Fruit fly (Drosophila melanogaster) whole organism, embryonic: ENCODE data around the gene CG13893.

Source experiments
- Atf6 ChIP-seq: fragments of 200-800 bp; sonication (Bioruptor generic); IDR thresholded peaks from 2 replicates; pipeline ENCODE4 v1.3.6; 2022; ENCODE audit warnings: missing biosample characterization, missing genetic modification characterization
- B-H1 ChIP-seq: fragments of 200-800 bp; sonication (Bioruptor generic); IDR thresholded peaks from 3 replicates; pipeline ENCODE4 v1.3.6; 2022; ENCODE audit warnings: missing biosample characterization, missing genetic modification characterization
- C15 ChIP-seq: fragments of 200-800 bp; sonication (Bioruptor generic); IDR thresholded peaks from 3 replicates; pipeline ENCODE4 v1.3.6; 2022; ENCODE audit warnings: missing biosample characterization, missing genetic modification characterization
- CG11504 ChIP-seq: fragments of 200-800 bp; sonication (Bioruptor generic); optimal IDR thresholded peaks from 3 replicates; lab custom pipeline; 2019; ENCODE audit warnings: missing biosample characterization, mild to moderate bottlenecking, missing genetic modification characterization, moderate library complexity
- CG12769 ChIP-seq: fragments of 200-800 bp; sonication (Bioruptor generic); optimal IDR thresholded peaks from 2 replicates; lab custom pipeline; 2019; ENCODE audit warnings: missing biosample characterization, mild to moderate bottlenecking, missing genetic modification characterization, moderate library complexity
- CG14667 ChIP-seq: fragments of 200-800 bp; sonication (Bioruptor generic); IDR thresholded peaks from 2 replicates; pipeline ENCODE4 v1.3.6; 2022; ENCODE audit warnings: missing biosample characterization, missing genetic modification characterization
- CG15011 ChIP-seq: fragments of 200-800 bp; sonication (Bioruptor generic); optimal IDR thresholded peaks from 3 replicates; lab custom pipeline; 2018; ENCODE audit warnings: missing biosample characterization, mild to moderate bottlenecking, missing genetic modification characterization
- CG16813 ChIP-seq: fragments of 200-800 bp; sonication (Bioruptor generic); IDR thresholded peaks from 3 replicates; pipeline ENCODE4 v1.3.6; 2022; ENCODE audit warnings: missing biosample characterization, missing genetic modification characterization; ENCODE audit not compliant: partially characterized antibody
- CG17359 ChIP-seq: fragments of 200-800 bp; sonication (Bioruptor generic); optimal IDR thresholded peaks from 3 replicates; lab custom pipeline; 2018; ENCODE audit warnings: missing biosample characterization, mild to moderate bottlenecking, missing genetic modification characterization, moderate library complexity
- CG17829 ChIP-seq: fragments of 200-800 bp; optimal IDR thresholded peaks from 2 replicates; lab custom pipeline; 2019; ENCODE audit warnings: missing biosample characterization, mild to moderate bottlenecking, missing genetic modification characterization, moderate library complexity
- CG32532 ChIP-seq: fragments of 200-800 bp; sonication (Bioruptor generic); IDR thresholded peaks from 2 replicates; pipeline ENCODE4 v1.3.6; 2022; ENCODE audit warnings: missing biosample characterization, missing genetic modification characterization
- CG32767 ChIP-seq: fragments of 200-800 bp; sonication (Bioruptor generic); IDR thresholded peaks from 2 replicates; pipeline ENCODE4 v1.3.6; 2022; ENCODE audit warnings: missing biosample characterization, missing genetic modification characterization
- CG33557 ChIP-seq: fragments of 200-800 bp; sonication (Bioruptor generic); optimal IDR thresholded peaks from 2 replicates; lab custom pipeline; 2019; ENCODE audit warnings: missing biosample characterization, mild to moderate bottlenecking, missing genetic modification characterization, moderate library complexity
- CG34376 ChIP-seq: fragments of 200-800 bp; sonication (Bioruptor generic); optimal IDR thresholded peaks from 2 replicates; lab custom pipeline; 2018; ENCODE audit warnings: missing biosample characterization, mild to moderate bottlenecking, missing genetic modification characterization
- CG7745 ChIP-seq: fragments of 200-800 bp; sonication (Bioruptor generic); optimal IDR thresholded peaks from 2 replicates; lab custom pipeline; 2018; ENCODE audit warnings: missing biosample characterization, mild to moderate bottlenecking, missing genetic modification characterization, moderate library complexity
- CG8290 ChIP-seq, 3 experiments: fragments of 200-800 bp; sonication (Bioruptor generic); optimal IDR thresholded peaks; 2 replicates each; lab custom pipeline; 2016 to 2019; ENCODE audit warnings: missing biosample characterization in 3 of 3, missing genetic modification characterization in 3 of 3, mild to moderate bottlenecking in 2 of 3, moderate library complexity in 1 of 3
- CG8944 ChIP-seq: fragments of 200-800 bp; sonication (Bioruptor generic); optimal IDR thresholded peaks from 3 replicates; lab custom pipeline; 2016; ENCODE audit warnings: missing biosample characterization, missing genetic modification characterization
- D19A ChIP-seq: fragments of 200-800 bp; optimal IDR thresholded peaks from 3 replicates; lab custom pipeline; 2019; ENCODE audit warnings: missing biosample characterization, mild to moderate bottlenecking, missing genetic modification characterization, moderate library complexity
- Dp ChIP-seq: fragments of 200-800 bp; sonication (Bioruptor generic); optimal IDR thresholded peaks from 2 replicates; lab custom pipeline; 2018; ENCODE audit warnings: missing biosample characterization, mild to moderate bottlenecking, missing genetic modification characterization, moderate library complexity
- Drgx ChIP-seq: fragments of 200-800 bp; sonication (Bioruptor generic); IDR thresholded peaks from 2 replicates; pipeline ENCODE4 v1.3.6; 2022; ENCODE audit warnings: missing biosample characterization, missing genetic modification characterization
- H2.0 ChIP-seq: fragments of 200-800 bp; sonication (Bioruptor generic); IDR thresholded peaks from 2 replicates; pipeline ENCODE4 v1.3.6; 2022; ENCODE audit warnings: missing biosample characterization, missing genetic modification characterization
- HLH3B ChIP-seq: fragments of 200-800 bp; sonication (Bioruptor generic); IDR thresholded peaks from 2 replicates; pipeline ENCODE4 v1.3.6; 2022; ENCODE audit warnings: missing biosample characterization, missing genetic modification characterization
- Hr78 ChIP-seq, 2 experiments: fragments of 200-800 bp in 1 of 2; fragments of >200 bp in 1 of 2; sonication (Bioruptor generic) in 1 of 2; optimal IDR thresholded peaks; 2 replicates each; lab custom pipeline; 2017 to 2019; ENCODE audit warnings: missing biosample characterization in 2 of 2, missing genetic modification characterization in 2 of 2, mild to moderate bottlenecking in 1 of 2, moderate library complexity in 1 of 2
- Med ChIP-seq: fragments of 200-800 bp; sonication (Bioruptor generic); peaks from one replicate; lab custom pipeline; 2016; ENCODE audit warnings: missing biosample characterization, missing genetic modification characterization, mild to moderate bottlenecking, inconsistent platforms, moderate library complexity
- NK7.1 ChIP-seq: fragments of 200-800 bp; sonication (Bioruptor generic); optimal IDR thresholded peaks from 3 replicates; lab custom pipeline; 2016; ENCODE audit warnings: missing biosample characterization, missing genetic modification characterization
- Opbp ChIP-seq: fragments of 200-800 bp; sonication (Bioruptor generic); IDR thresholded peaks from 3 replicates; pipeline ENCODE4 v1.3.6; 2022; ENCODE audit warnings: missing biosample characterization, missing genetic modification characterization; ENCODE audit not compliant: partially characterized antibody
- Pdp1 ChIP-seq, 2 experiments: fragments of 200-800 bp; sonication (Bioruptor generic); optimal IDR thresholded peaks; 3 replicates each; lab custom pipeline; 2016; ENCODE audit warnings: missing biosample characterization in 2 of 2, missing genetic modification characterization in 2 of 2, mild to moderate bottlenecking in 1 of 2, moderate library complexity in 1 of 2
- amos ChIP-seq: fragments of 200-800 bp; sonication (Bioruptor generic); IDR thresholded peaks from 2 replicates; pipeline ENCODE4 v1.3.6; 2022; ENCODE audit warnings: missing biosample characterization, missing genetic modification characterization; ENCODE audit not compliant: partially characterized antibody
- chinmo ChIP-seq: fragments of 200-800 bp; sonication (Bioruptor generic); IDR thresholded peaks from 4 replicates; pipeline ENCODE4 v1.3.6; 2022; ENCODE audit warnings: missing biosample characterization, missing genetic modification characterization; ENCODE audit not compliant: partially characterized antibody
- ci ChIP-seq: fragments of 200-800 bp; sonication (Bioruptor generic); IDR thresholded peaks from 3 replicates; pipeline ENCODE4 v1.3.6; 2022; ENCODE audit warnings: missing biosample characterization, missing genetic modification characterization
- crc ChIP-seq: fragments of 200-800 bp; sonication (Bioruptor generic); optimal IDR thresholded peaks from 2 replicates; lab custom pipeline; 2016; ENCODE audit warnings: missing biosample characterization, missing genetic modification characterization
- crol ChIP-seq: fragments of 200-800 bp; sonication (Bioruptor generic); IDR thresholded peaks from 2 replicates; pipeline ENCODE4 v1.3.6; 2022; ENCODE audit warnings: missing biosample characterization, missing genetic modification characterization
- gsb ChIP-seq: fragments of 200-800 bp; sonication (Bioruptor generic); IDR thresholded peaks from 2 replicates; pipeline ENCODE4 v1.3.6; 2022; ENCODE audit warnings: missing biosample characterization, missing genetic modification characterization
- jumu ChIP-seq: fragments of 200-800 bp; sonication (Bioruptor generic); optimal IDR thresholded peaks from 3 replicates; lab custom pipeline; 2016; ENCODE audit warnings: missing biosample characterization, missing genetic modification characterization
- sc ChIP-seq, 3 experiments: fragments of >200 bp in 2 of 3; fragments of 200-800 bp in 1 of 3; sonication (Bioruptor generic) in 1 of 3; optimal IDR thresholded peaks; 2 replicates in 2 of 3; 3 replicates in 1 of 3; lab custom pipeline; 2017; ENCODE audit warnings: mild to moderate bottlenecking in 1 of 3, missing biosample characterization in 1 of 3, missing genetic modification characterization in 1 of 3, missing genetic modification reagents in 1 of 3
- sd ChIP-seq: fragments of 200-800 bp; sonication (Bioruptor generic); optimal IDR thresholded peaks from 3 replicates; lab custom pipeline; 2018; ENCODE audit warnings: missing biosample characterization, mild to moderate bottlenecking, missing genetic modification characterization, moderate library complexity
- sens ChIP-seq: fragments of 200-800 bp; sonication (Bioruptor generic); peaks from one replicate; lab custom pipeline; 2016; ENCODE audit warnings: missing biosample characterization, missing genetic modification characterization
- slbo ChIP-seq: fragments of 200-800 bp; sonication (Bioruptor generic); IDR thresholded peaks from 2 replicates; pipeline ENCODE4 v1.3.6; 2022; ENCODE audit warnings: missing biosample characterization, missing genetic modification characterization
- sr ChIP-seq: fragments of 200-800 bp; sonication (Bioruptor generic); IDR thresholded peaks from 3 replicates; pipeline ENCODE4 v1.3.6; 2022; ENCODE audit warnings: missing biosample characterization, missing genetic modification characterization
- sug ChIP-seq: fragments of 200-800 bp; optimal IDR thresholded peaks from 2 replicates; lab custom pipeline; 2019; ENCODE audit warnings: missing biosample characterization, mild to moderate bottlenecking, missing genetic modification characterization, moderate library complexity
- toy ChIP-seq: fragments of 200-800 bp; sonication (Bioruptor generic); IDR thresholded peaks from 2 replicates; pipeline ENCODE4 v1.3.6; 2022; ENCODE audit warnings: missing biosample characterization, missing genetic modification characterization
- trem ChIP-seq: fragments of 200-800 bp; optimal IDR thresholded peaks from 3 replicates; lab custom pipeline; 2019; ENCODE audit warnings: missing biosample characterization, mild to moderate bottlenecking, missing genetic modification characterization, moderate library complexity
- tx ChIP-seq: fragments of 200-800 bp; sonication (Bioruptor generic); optimal IDR thresholded peaks from 2 replicates; lab custom pipeline; 2016; ENCODE audit warnings: missing biosample characterization, missing genetic modification characterization

Gene CG13893

DNA sequence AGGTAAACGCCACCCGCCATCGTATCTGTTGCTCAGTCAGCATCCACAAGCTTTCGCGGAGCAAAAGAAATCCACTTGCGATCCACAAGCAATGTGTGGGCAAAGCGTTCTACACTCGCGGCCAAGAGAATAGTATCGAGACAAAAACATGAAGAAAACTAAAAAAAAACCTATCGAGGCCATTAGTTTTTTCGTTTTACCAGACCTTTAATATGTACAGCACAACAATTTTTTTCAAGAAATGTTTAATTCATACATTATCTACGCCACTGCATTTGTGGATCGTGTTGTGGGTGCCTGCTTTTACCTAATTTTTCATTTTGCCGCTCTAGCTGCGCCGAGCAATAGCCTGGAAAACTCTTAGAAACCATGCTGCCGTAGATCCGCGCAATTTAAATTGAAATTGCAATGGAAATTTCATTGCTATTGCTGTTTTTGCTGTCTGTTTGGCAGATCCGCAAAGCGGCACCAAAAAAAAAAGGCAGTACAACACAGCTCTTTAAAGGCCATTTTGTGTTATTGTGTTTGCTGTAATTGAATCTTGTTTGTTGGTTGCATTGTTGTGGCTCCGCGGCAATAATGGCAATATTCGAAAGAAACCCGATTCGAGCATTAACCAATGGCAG, 40.7 kb downstream of the CG13893 start (continued):
- TF ChIP-seq Drgx (GFP tag; lab: Robert Waterston, UW): peak; percentile 92
- TF ChIP-seq sr (GFP tag; lab: Robert Waterston, UW): peak; percentile 40; the same call in 1 of the 3 replicates

DNA sequence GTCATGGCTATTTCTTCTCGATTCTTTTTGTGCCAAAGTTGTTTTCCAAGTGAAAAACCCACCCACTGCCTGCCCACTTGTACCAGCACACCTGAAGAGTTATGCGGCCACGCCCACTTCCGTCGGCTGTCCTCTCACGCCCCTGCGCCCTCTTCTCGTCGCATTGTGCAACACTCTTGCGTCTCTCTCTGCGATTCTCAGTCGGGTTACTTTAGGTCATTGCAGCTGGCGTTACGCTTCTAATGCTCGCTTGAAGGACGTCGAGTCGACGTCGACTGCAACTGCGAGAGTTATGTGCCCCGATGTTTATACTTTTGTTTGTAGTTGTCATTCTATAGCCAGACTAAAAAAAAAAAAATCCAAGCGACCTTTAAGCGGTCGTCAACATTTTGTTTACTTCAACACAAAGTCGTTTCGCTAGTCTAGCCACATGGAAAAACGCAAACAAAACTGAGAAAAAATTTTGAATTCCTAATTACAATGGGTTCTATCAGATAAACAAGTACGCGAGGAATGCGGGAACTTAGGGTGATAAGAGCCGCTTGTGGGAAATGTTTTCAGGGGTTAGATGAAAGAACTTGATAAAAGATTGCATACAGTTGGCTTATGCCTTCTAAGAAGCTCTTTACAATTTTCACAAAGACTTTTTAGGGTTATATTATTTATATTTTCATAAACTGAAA, 41.9 kb downstream of the CG13893 start:
- TF ChIP-seq C15 (GFP tag; lab: Robert Waterston, UW) (no peak), CG8290 (GFP tag; optimal IDR thresholded peaks at IDR 0.05; lab: Kevin White, UChicago) (no peak), CG8290 (tag; optimal IDR thresholded peaks at IDR 0.05; lab: Kevin White, UChicago) (peak in 1 of 2 experiments; percentile 8), Pdp1 (GFP tag; optimal IDR thresholded peaks at IDR 0.05; lab: Kevin White, UChicago) (peak in 1 of 2 experiments; percentile 24), CG17829 (tag; lab: Kevin White, UChicago) (peak; percentile 91), chinmo (GFP tag; lab: Robert Waterston, UW) (0 out of 4 replicates have a peak, but pooled peaks have one; percentile 15), sd (tag; lab: Kevin White, UChicago) (peak; percentile 90), jumu (GFP tag; lab: Kevin White, UChicago) (no peak), slbo (GFP tag; lab: Robert Waterston, UW) (0 out of 2 replicates have a peak, but pooled peaks have one; percentile 19), CG11504 (tag; lab: Kevin White, UChicago) (no peak), H2.0 (GFP tag; lab: Robert Waterston, UW) (0 out of 2 replicates have a peak, but pooled peaks have one; percentile 4), sens (GFP tag; lab: Kevin White, UChicago) (peak; percentile 75), HLH3B (GFP tag; lab: Robert Waterston, UW) (no peak), CG34376 (GFP tag; lab: Kevin White, UChicago) (peak; percentile 20), crc (no peak), Med (GFP tag; lab: Kevin White, UChicago) (peak; percentile 7), ci (GFP tag; lab: Robert Waterston, UW) (0 out of 3 replicates have a peak, but pooled peaks have one; percentile 8), CG16813 (GFP tag; lab: Robert Waterston, UW) (no peak)

DNA sequence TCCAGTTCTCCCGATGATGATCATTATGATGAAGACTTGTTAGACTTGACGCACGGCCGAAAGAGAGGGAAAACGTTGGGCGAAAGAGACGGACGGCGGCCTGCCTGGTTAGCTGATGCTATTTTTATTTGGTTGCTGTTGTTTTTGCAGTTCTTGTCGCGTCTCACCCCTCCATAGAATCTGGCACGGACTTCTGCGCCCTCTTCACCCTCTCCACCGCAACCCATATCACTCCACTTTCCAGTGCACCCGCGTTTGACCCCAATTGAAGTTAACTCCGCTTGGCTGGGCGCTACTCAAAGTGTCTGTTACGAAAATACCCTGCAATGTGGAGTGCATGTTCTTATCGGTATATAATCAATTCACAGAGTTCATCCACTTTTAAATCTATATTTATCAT, 42.7 kb downstream of the CG13893 start:
- TF ChIP-seq CG15011 (GFP tag; lab: Kevin White, UChicago): no peak
- no peak for TF ChIP-seq CG33557 (GFP tag; lab: Kevin White, UChicago)
- no peak for TF ChIP-seq CG17359 (tag; lab: Kevin White, UChicago)
- no peak for TF ChIP-seq tx (GFP tag; lab: Kevin White, UChicago)
- no peak for TF ChIP-seq gsb (GFP tag; lab: Robert Waterston, UW)
- TF ChIP-seq CG12769: peak; percentile 42
- no peak for TF ChIP-seq trem (tag; lab: Kevin White, UChicago)
- peak; percentile 20 for TF ChIP-seq sug (tag; lab: Kevin White, UChicago)
- TF ChIP-seq CG7745: no peak
- no peak for TF ChIP-seq Opbp (GFP tag; lab: Robert Waterston, UW)
- peak; percentile 3 for TF ChIP-seq D19A (tag; lab: Kevin White, UChicago)
- no peak for TF ChIP-seq amos (GFP tag; lab: Robert Waterston, UW)
- no peak for TF ChIP-seq NK7.1
- no peak for TF ChIP-seq sc (optimal IDR thresholded peaks at IDR 0.05; lab: Kevin White, UChicago)
- TF ChIP-seq sc (GFP tag; optimal IDR thresholded peaks at IDR 0.05; lab: Kevin White, UChicago): no peak
- no peak for TF ChIP-seq B-H1
- TF ChIP-seq chinmo (GFP tag; lab: Robert Waterston, UW): 0 out of 4 replicates have a peak, but pooled peaks have one; percentile 0
- TF ChIP-seq CG32767: 0 out of 2 replicates have a peak, but pooled peaks have one; percentile 6
- no peak for TF ChIP-seq Dp (GFP tag; lab: Kevin White, UChicago)
- TF ChIP-seq Med (GFP tag; lab: Kevin White, UChicago): peak; percentile 39
- peak in 1 of 2 experiments; percentile 50 for TF ChIP-seq Hr78 (GFP tag; optimal IDR thresholded peaks at IDR 0.05; lab: Kevin White, UChicago)
- peak; percentile 62; the same call in 1 of the 2 replicates for TF ChIP-seq crol (GFP tag; lab: Robert Waterston, UW)
- no peak for TF ChIP-seq toy
- no peak for TF ChIP-seq CG8944
- no peak for TF ChIP-seq Atf6 (GFP tag; lab: Robert Waterston, UW)
- TF ChIP-seq CG14667: no peak
- TF ChIP-seq CG8290 (GFP tag; optimal IDR thresholded peaks at IDR 0.05; lab: Kevin White, UChicago): no peak
- peak in 1 of 2 experiments; percentile 2 for TF ChIP-seq CG8290 (tag; optimal IDR thresholded peaks at IDR 0.05; lab: Kevin White, UChicago)
- 0 out of 2 replicates have a peak, but pooled peaks have one; percentile 12 for TF ChIP-seq CG32532 (GFP tag; lab: Robert Waterston, UW)
